Fruit fly (Drosophila melanogaster) whole organism, embryonic: ENCODE data around the gene Ekar.
A peak's percentile ranks its signal among the peaks of the same experiment; 100 is the strongest.

Experiments
- CG10274 ChIP-seq: fragments of 200-800 bp; sonication (Bioruptor generic); optimal IDR thresholded peaks from 3 replicates; lab custom pipeline; 2017; ENCODE audit warnings: missing biosample characterization, mild to moderate bottlenecking, missing genetic modification characterization
- CG10321 ChIP-seq: fragments of 200-800 bp; sonication (Bioruptor generic); IDR thresholded peaks from 2 replicates; pipeline ENCODE4 v1.3.6; 2022; ENCODE audit warnings: missing biosample characterization, missing genetic modification characterization
- CG11456 ChIP-seq: fragments of 200-800 bp; sonication (Bioruptor generic); IDR thresholded peaks from 3 replicates; pipeline ENCODE4 v1.3.6; 2022; ENCODE audit warnings: missing biosample characterization, missing genetic modification characterization
- CG11560 ChIP-seq: fragments of 200-800 bp; sonication (Bioruptor generic); IDR thresholded peaks from 3 replicates; pipeline ENCODE4 v1.3.6; 2022; ENCODE audit warnings: missing biosample characterization, missing genetic modification characterization
- CG13296 ChIP-seq: fragments of 200-800 bp; sonication (Bioruptor generic); optimal IDR thresholded peaks from 3 replicates; lab custom pipeline; 2018; ENCODE audit warnings: missing biosample characterization, mild to moderate bottlenecking, missing genetic modification characterization
- CG2129 ChIP-seq: fragments of 200-800 bp; sonication (Bioruptor generic); IDR thresholded peaks from 2 replicates; pipeline ENCODE4 v1.3.6; 2022; ENCODE audit warnings: missing biosample characterization, missing genetic modification characterization; ENCODE audit not compliant: partially characterized antibody
- CG2199 ChIP-seq: fragments of 200-800 bp; sonication (Bioruptor generic); IDR thresholded peaks from 3 replicates; pipeline ENCODE4 v1.3.6; 2022; ENCODE audit warnings: missing biosample characterization, missing genetic modification characterization
- CG2202 ChIP-seq: fragments of 200-800 bp; sonication (Bioruptor generic); optimal IDR thresholded peaks from 2 replicates; lab custom pipeline; 2018; ENCODE audit warnings: missing biosample characterization, mild to moderate bottlenecking, missing genetic modification characterization
- CG2678 ChIP-seq: fragments of 200-800 bp; sonication (Bioruptor generic); optimal IDR thresholded peaks from 3 replicates; lab custom pipeline; 2019; ENCODE audit warnings: missing biosample characterization, mild to moderate bottlenecking, missing genetic modification characterization, moderate library complexity
- CG2889 ChIP-seq: fragments of 200-800 bp; sonication (Bioruptor generic); IDR thresholded peaks from 3 replicates; pipeline ENCODE4 v1.3.6; 2022; ENCODE audit warnings: missing biosample characterization, missing genetic modification characterization
- CG31365 ChIP-seq: fragments of 200-800 bp; sonication (Bioruptor generic); optimal IDR thresholded peaks from 2 replicates; lab custom pipeline; 2018; ENCODE audit warnings: missing biosample characterization, mild to moderate bottlenecking, missing genetic modification characterization
- CG3281 ChIP-seq: fragments of 200-800 bp; sonication (Bioruptor generic); optimal IDR thresholded peaks from 3 replicates; lab custom pipeline; 2017; ENCODE audit warnings: missing biosample characterization, mild to moderate bottlenecking, missing genetic modification characterization
- CG34376 ChIP-seq: fragments of 200-800 bp; sonication (Bioruptor generic); optimal IDR thresholded peaks from 2 replicates; lab custom pipeline; 2018; ENCODE audit warnings: missing biosample characterization, mild to moderate bottlenecking, missing genetic modification characterization
- CG43689 ChIP-seq: fragments of 200-800 bp; sonication (Bioruptor generic); IDR thresholded peaks from 2 replicates; pipeline ENCODE4 v1.3.6; 2022; ENCODE audit warnings: missing biosample characterization, missing genetic modification characterization
- CG4707 ChIP-seq: fragments of 200-800 bp; sonication (Bioruptor generic); optimal IDR thresholded peaks from 2 replicates; lab custom pipeline; 2018; ENCODE audit warnings: missing biosample characterization, mild to moderate bottlenecking, missing genetic modification characterization, moderate library complexity
- CG5180 ChIP-seq: fragments of 200-800 bp; sonication (Bioruptor generic); optimal IDR thresholded peaks from 3 replicates; lab custom pipeline; 2017; ENCODE audit warnings: missing biosample characterization, missing genetic modification characterization, mild to moderate bottlenecking, moderate library complexity, missing genetic modification reagents
- CG6854 ChIP-seq: fragments of 200-800 bp; sonication (Bioruptor generic); optimal IDR thresholded peaks from 3 replicates; lab custom pipeline; 2017; ENCODE audit warnings: missing biosample characterization, mild to moderate bottlenecking, missing genetic modification characterization
- CG7271 ChIP-seq: fragments of 200-800 bp; sonication (Bioruptor generic); optimal IDR thresholded peaks from 2 replicates; lab custom pipeline; 2018; ENCODE audit warnings: missing biosample characterization, mild to moderate bottlenecking, missing genetic modification characterization, moderate library complexity
- CG8281 ChIP-seq: fragments of 200-800 bp; sonication (Bioruptor generic); optimal IDR thresholded peaks from 2 replicates; lab custom pipeline; 2018; ENCODE audit warnings: missing biosample characterization, mild to moderate bottlenecking, missing genetic modification characterization, moderate library complexity
- CG8478 ChIP-seq: fragments of >200 bp; optimal IDR thresholded peaks from 2 replicates; lab custom pipeline; 2018
- CG9876 ChIP-seq: fragments of 200-800 bp; sonication (Bioruptor generic); optimal IDR thresholded peaks from 2 replicates; lab custom pipeline; 2016; ENCODE audit warnings: missing biosample characterization, missing genetic modification characterization
- CrebB ChIP-seq: fragments of 200-800 bp; sonication (Bioruptor generic); optimal IDR thresholded peaks from 3 replicates; lab custom pipeline; 2018; ENCODE audit warnings: missing biosample characterization, mild to moderate bottlenecking, missing genetic modification characterization
- Doc3 ChIP-seq: fragments of 200-800 bp; sonication (Bioruptor generic); IDR thresholded peaks from 3 replicates; pipeline ENCODE4 v1.3.6; 2022; ENCODE audit warnings: missing biosample characterization, missing genetic modification characterization; ENCODE audit not compliant: partially characterized antibody
- HHEX ChIP-seq: fragments of 200-800 bp; sonication (Bioruptor generic); optimal IDR thresholded peaks from 3 replicates; lab custom pipeline; 2017; ENCODE audit warnings: missing biosample characterization, mild to moderate bottlenecking, missing genetic modification characterization, missing genetic modification reagents
- Mes4 ChIP-seq: fragments of 200-800 bp; sonication (Bioruptor generic); optimal IDR thresholded peaks from 2 replicates; lab custom pipeline; 2016; ENCODE audit warnings: missing biosample characterization, missing genetic modification characterization
- NK7.1 ChIP-seq: fragments of 200-800 bp; sonication (Bioruptor generic); optimal IDR thresholded peaks from 3 replicates; lab custom pipeline; 2016; ENCODE audit warnings: missing biosample characterization, missing genetic modification characterization
- NfI ChIP-seq: fragments of 200-800 bp; sonication (Bioruptor generic); optimal IDR thresholded peaks from 3 replicates; lab custom pipeline; 2018; ENCODE audit warnings: missing biosample characterization, mild to moderate bottlenecking, missing genetic modification characterization, moderate library complexity
- Oli ChIP-seq: fragments of 200-800 bp; sonication (Bioruptor generic); optimal IDR thresholded peaks from 2 replicates; lab custom pipeline; 2018; ENCODE audit warnings: missing biosample characterization, mild to moderate bottlenecking, missing genetic modification characterization, moderate library complexity
- Sox102F ChIP-seq: fragments of 200-800 bp; sonication (Bioruptor generic); optimal IDR thresholded peaks from 2 replicates; lab custom pipeline; 2018; ENCODE audit warnings: missing biosample characterization, mild to moderate bottlenecking, missing genetic modification characterization, moderate library complexity
- ap ChIP-seq: fragments of 200-800 bp; sonication (Bioruptor generic); IDR thresholded peaks from 2 replicates; pipeline ENCODE4 v1.3.6; 2022; ENCODE audit warnings: missing biosample characterization, missing genetic modification characterization
- az2 ChIP-seq: fragments of 200-800 bp; sonication (Bioruptor generic); optimal IDR thresholded peaks from 3 replicates; lab custom pipeline; 2016; ENCODE audit warnings: missing biosample characterization, missing genetic modification characterization
- bcd ChIP-seq: fragments of 200-800 bp; sonication (Bioruptor generic); optimal IDR thresholded peaks from 2 replicates; lab custom pipeline; 2017; ENCODE audit warnings: missing biosample characterization, mild to moderate bottlenecking, missing genetic modification characterization
- crol ChIP-seq: fragments of 200-800 bp; sonication (Bioruptor generic); IDR thresholded peaks from 2 replicates; pipeline ENCODE4 v1.3.6; 2022; ENCODE audit warnings: missing biosample characterization, missing genetic modification characterization
- exex ChIP-seq: fragments of 200-800 bp; sonication (Bioruptor generic); optimal IDR thresholded peaks from 4 replicates; lab custom pipeline; 2018; ENCODE audit warnings: missing biosample characterization, mild to moderate bottlenecking, missing genetic modification characterization, moderate library complexity
- fd64A ChIP-seq: fragments of 200-800 bp; sonication (Bioruptor generic); optimal IDR thresholded peaks from 3 replicates; lab custom pipeline; 2018; ENCODE audit warnings: missing biosample characterization, mild to moderate bottlenecking, missing genetic modification characterization
- ftz-f1 ChIP-seq: fragments of 200-800 bp; sonication (Bioruptor generic); optimal IDR thresholded peaks from 2 replicates; lab custom pipeline; 2016; ENCODE audit warnings: missing biosample characterization, missing genetic modification characterization
- lola ChIP-seq, 3 experiments: fragments of >200 bp in 2 of 3; fragments of 200-800 bp in 1 of 3; sonication (Bioruptor generic) in 1 of 3; optimal IDR thresholded peaks; 2 replicates each; lab custom pipeline; 2017 to 2019; ENCODE audit warnings: missing biosample characterization in 3 of 3, missing genetic modification characterization in 3 of 3, mild to moderate bottlenecking in 1 of 3, moderate library complexity in 1 of 3
- mirr ChIP-seq: fragments of 200-800 bp; sonication (Bioruptor generic); optimal IDR thresholded peaks from 3 replicates; lab custom pipeline; 2018; ENCODE audit warnings: missing biosample characterization, mild to moderate bottlenecking, missing genetic modification characterization
- mld ChIP-seq: fragments of 200-800 bp; sonication (Bioruptor generic); IDR thresholded peaks from 3 replicates; pipeline ENCODE4 v1.3.6; 2022; ENCODE audit warnings: missing biosample characterization, missing genetic modification characterization; ENCODE audit not compliant: partially characterized antibody
- nom ChIP-seq: fragments of 200-800 bp; sonication (Bioruptor generic); optimal IDR thresholded peaks from 2 replicates; lab custom pipeline; 2017; ENCODE audit warnings: missing biosample characterization, missing genetic modification characterization, mild to moderate bottlenecking, moderate library complexity, missing genetic modification reagents
- ranshi ChIP-seq: fragments of 200-800 bp; sonication (Bioruptor generic); IDR thresholded peaks from 2 replicates; pipeline ENCODE4 v1.3.6; 2022; ENCODE audit warnings: missing biosample characterization, missing genetic modification characterization
- scrt ChIP-seq: fragments of 200-800 bp; sonication (Bioruptor generic); optimal IDR thresholded peaks from 2 replicates; lab custom pipeline; 2018; ENCODE audit warnings: missing biosample characterization, mild to moderate bottlenecking, missing genetic modification characterization, moderate library complexity
- sens ChIP-seq: fragments of 200-800 bp; sonication (Bioruptor generic); peaks from one replicate; lab custom pipeline; 2016; ENCODE audit warnings: missing biosample characterization, missing genetic modification characterization
- ssp ChIP-seq: fragments of 200-800 bp; sonication (Bioruptor generic); IDR thresholded peaks from 2 replicates; pipeline ENCODE4 v1.3.6; 2022; ENCODE audit warnings: missing biosample characterization, missing genetic modification characterization
- stwl ChIP-seq: fragments of 200-800 bp; sonication (Bioruptor generic); optimal IDR thresholded peaks from 3 replicates; lab custom pipeline; 2018; ENCODE audit warnings: missing biosample characterization, mild to moderate bottlenecking, missing genetic modification characterization, moderate library complexity
- twi ChIP-seq: fragments of 200-800 bp; optimal IDR thresholded peaks from 2 replicates; lab custom pipeline; 2019; ENCODE audit warnings: missing biosample characterization, mild to moderate bottlenecking, missing genetic modification characterization, moderate library complexity
- vfl ChIP-seq: fragments of 200-800 bp; sonication (Bioruptor generic); optimal IDR thresholded peaks from 2 replicates; lab custom pipeline; 2016; ENCODE audit warnings: missing biosample characterization, missing genetic modification characterization
- yki ChIP-seq: fragments of >200 bp; optimal IDR thresholded peaks from 3 replicates; lab custom pipeline; 2018
- zen ChIP-seq: fragments of 200-800 bp; sonication (Bioruptor generic); optimal IDR thresholded peaks from 3 replicates; lab custom pipeline; 2018; ENCODE audit warnings: missing biosample characterization, mild to moderate bottlenecking, missing genetic modification characterization, moderate library complexity
- zf30C ChIP-seq: fragments of 200-800 bp; sonication (Bioruptor generic); optimal IDR thresholded peaks from 3 replicates; lab custom pipeline; 2018; ENCODE audit warnings: missing biosample characterization, mild to moderate bottlenecking, missing genetic modification characterization

Ekar gene

DNA sequence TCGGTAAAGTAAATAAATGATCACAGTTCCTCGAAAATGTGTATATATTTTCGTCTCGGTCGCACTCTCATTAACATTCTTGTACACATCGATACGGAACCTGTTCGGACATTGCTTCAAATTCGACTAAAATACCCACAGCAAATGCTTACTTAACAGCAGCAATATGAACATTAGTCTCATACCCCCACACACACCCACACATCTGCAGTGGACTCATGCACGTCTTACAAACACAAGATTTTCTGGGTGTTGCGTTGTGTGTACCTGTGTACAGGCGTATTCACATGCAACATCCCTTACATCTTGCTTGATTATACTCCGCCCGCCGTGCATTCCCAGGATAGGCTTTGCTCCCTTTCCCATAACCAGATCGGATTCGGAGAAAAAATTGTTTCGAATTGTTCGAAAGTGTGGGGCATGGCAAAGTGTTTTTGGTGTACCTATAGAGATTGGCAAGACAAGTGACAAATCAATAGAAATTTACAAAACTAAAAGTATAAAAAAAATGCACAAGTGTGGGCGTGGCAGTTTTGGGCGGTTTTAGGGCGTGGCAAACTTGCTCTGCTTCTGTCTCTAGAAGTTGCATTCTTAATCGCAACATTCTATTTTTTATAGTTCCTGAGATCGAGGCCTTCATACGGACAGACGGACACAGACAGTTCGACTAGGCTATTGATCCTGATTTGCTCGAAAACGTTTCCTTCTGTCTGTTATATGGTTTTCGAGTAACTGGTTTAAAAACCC lies 20.3 kb downstream of the Ekar start, which contains the start of gene mav (continued):
- TF ChIP-seq lola (GFP tag; optimal IDR thresholded peaks at IDR 0.05; lab: Kevin White, UChicago) (no peak), scrt (GFP tag; lab: Kevin White, UChicago) (no peak), CG2678 (no peak), CG2202 (tag; lab: Kevin White, UChicago) (no peak), Sox102F (GFP tag; lab: Kevin White, UChicago) (no peak), ftz-f1 (GFP tag; lab: Kevin White, UChicago) (no peak), CG31365 (tag; lab: Kevin White, UChicago) (no peak), nom (GFP tag; lab: Kevin White, UChicago) (peak; percentile 59), mirr (GFP tag; lab: Kevin White, UChicago) (no peak), NfI (GFP tag; lab: Kevin White, UChicago) (no peak), CG11560 (tag; lab: Robert Waterston, UW) (no peak), CG4707 (GFP tag; lab: Kevin White, UChicago) (no peak), CG13296 (peak; percentile 16), CG6854 (no peak), bcd (GFP tag; lab: Kevin White, UChicago) (no peak), Oli (no peak), zf30C (GFP tag; lab: Kevin White, UChicago) (no peak), CG2199 (GFP tag; lab: Robert Waterston, UW) (peak; percentile 93), CG2129 (GFP tag; lab: Robert Waterston, UW) (no peak), CG34376 (GFP tag; lab: Kevin White, UChicago) (peak; percentile 33), crol (GFP tag; lab: Robert Waterston, UW) (no peak), CG9876 (GFP tag; lab: Kevin White, UChicago) (no peak), CG8281 (tag; lab: Kevin White, UChicago) (no peak), mld (GFP tag; lab: Robert Waterston, UW) (no peak), CG3281 (GFP tag; lab: Kevin White, UChicago) (no peak), CG2889 (GFP tag; lab: Robert Waterston, UW) (no peak), CG8478 (lab: Kevin White, UChicago) (no peak), NK7.1 (GFP tag; lab: Kevin White, UChicago) (no peak), exex (tag; lab: Kevin White, UChicago) (no peak), CrebB (tag; lab: Kevin White, UChicago) (no peak), CG11456 (GFP tag; lab: Robert Waterston, UW) (no peak), sens (peak; percentile 72), CG7271 (tag; lab: Kevin White, UChicago) (no peak), CG43689 (GFP tag; lab: Robert Waterston, UW) (no peak), ap (no peak), yki (lab: Kevin White, UChicago) (no peak), CG5180 (peak; percentile 84), ranshi (GFP tag; lab: Robert Waterston, UW) (no peak; the same call in 1 of the 2 replicates), twi (no peak), az2 (GFP tag; lab: Kevin White, UChicago) (no peak), Doc3 (GFP tag; lab: Robert Waterston, UW) (no peak), CG10274 (no peak), ssp (GFP tag; lab: Robert Waterston, UW) (no peak), vfl (GFP tag; lab: Kevin White, UChicago) (no peak), Mes4 (GFP tag; lab: Kevin White, UChicago) (no peak), fd64A (GFP tag; lab: Kevin White, UChicago) (no peak), CG10321 (GFP tag; lab: Robert Waterston, UW) (peak; percentile 49; the same call in 1 of the 2 replicates), stwl (tag; lab: Kevin White, UChicago) (no peak), HHEX (GFP tag; lab: Kevin White, UChicago) (no peak), zen (peak; percentile 46)
